Fruit fly (Drosophila melanogaster): ENCODE measurements around the gene cin.

The cin gene

DNA sequence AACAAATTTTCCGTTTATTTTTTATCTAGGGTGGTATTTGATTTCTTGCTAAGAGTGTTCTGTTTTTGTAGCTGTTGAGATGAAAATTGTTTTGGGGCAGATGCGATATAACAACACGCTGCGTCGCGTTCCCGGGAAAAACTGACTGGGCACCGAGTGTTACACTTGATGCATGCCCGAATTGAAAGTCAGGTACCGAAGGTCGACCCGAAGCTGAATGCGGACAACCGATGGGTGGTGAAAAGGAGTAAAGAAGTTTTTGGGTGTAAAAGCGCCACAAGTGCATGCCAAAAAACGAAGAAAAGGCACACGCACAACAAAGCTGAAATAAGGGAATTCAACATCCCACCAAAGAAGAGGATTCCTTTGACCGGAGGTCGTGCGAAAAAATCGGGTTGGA lies 39.4 kb downstream of the cin start, which contains the start of gene CG13375:
Gene CG13375 (minus strand): TSS at position 124 of the 400 bp plus-strand sequence.
- TF ChIP-seq CTCF (optimal IDR thresholded peaks at IDR 0.05) (no peak), CG8478 (optimal IDR thresholded peaks at IDR 0.05) (no peak)

DNA sequence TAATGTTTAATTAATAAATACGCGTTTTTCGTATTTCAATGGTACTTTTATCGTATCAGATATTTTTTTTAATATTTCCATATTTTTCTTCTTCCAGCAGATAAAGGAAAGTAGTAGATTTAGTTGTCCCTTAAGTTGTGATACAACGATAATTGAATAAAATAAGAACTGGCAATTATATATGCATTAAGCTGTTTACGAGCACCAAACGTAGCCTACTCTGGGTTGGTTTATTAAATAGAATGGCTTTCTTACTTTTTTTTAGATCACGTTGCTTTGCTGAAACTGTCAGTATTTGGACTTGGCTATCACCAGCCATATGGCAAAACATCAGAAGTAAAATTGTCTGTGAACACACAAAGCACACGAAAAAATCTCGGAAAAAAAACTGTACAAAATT lies 51.9 kb downstream of the cin start, which contains the start of gene CG12470:
Gene CG12470 (plus strand): TSS at position 301 of the 400 bp plus-strand sequence.
- TF ChIP-seq CG8478 (optimal IDR thresholded peaks at IDR 0.05) (no peak), CTCF (optimal IDR thresholded peaks at IDR 0.05) (no peak)

Measured in S2 (cell line).